Worm (Caenorhabditis elegans): ENCODE results near the gene C24D10.5.

The C24D10.5 gene

ce11 chrIV:5109943-5110342, 40.0 kb upstream of the C24D10.5 start:
- no peak for TF ChIP-seq madf-6 (GFP tag; IDR thresholded peaks at IDR 0.05)

- no peak for TF ChIP-seq Y53F4B.3 (GFP tag; IDR thresholded peaks at IDR 0.05)
- TF ChIP-seq mel-28 (tag; optimal IDR thresholded peaks at IDR 0.05; ENCODE audit: borderline replicate concordance), result no peak
- TF ChIP-seq cebp-2 (GFP tag; IDR thresholded peaks at IDR 0.05), result no peak
- no peak for TF ChIP-seq attf-6 (GFP tag; IDR thresholded peaks at IDR 0.05)
Measured at ce11 chrIV:5110391-5110930, 39.4 kb upstream of the C24D10.5 start.

- TF ChIP-seq athp-1 (tag; optimal IDR thresholded peaks at IDR 0.05) (no peak), snpc-4 (GFP tag; optimal IDR thresholded peaks at IDR 0.05) (no peak), snpc-4 (tag; optimal IDR thresholded peaks at IDR 0.05) (no peak), mxl-1 (tag; optimal IDR thresholded peaks at IDR 0.05) (no peak), Y56A3A.18 (GFP tag; IDR thresholded peaks at IDR 0.05) (no peak), let-607 (tag; optimal IDR thresholded peaks at IDR 0.05) (no peak), snpc-1.3 (tag; optimal IDR thresholded peaks at IDR 0.05; ENCODE audit: insufficient read depth) (no peak), hsf-1 (GFP tag; IDR thresholded peaks at IDR 0.05) (no peak), fkh-3 (tag; optimal IDR thresholded peaks at IDR 0.05) (no peak), akir-1 (GFP tag; optimal IDR thresholded peaks at IDR 0.05) (no peak), let-526 (GFP tag; IDR thresholded peaks at IDR 0.05) (no peak), Y67H2A.10 (GFP tag; conservative IDR thresholded peaks at IDR 0.05) (no peak), hmg-20 (GFP tag; IDR thresholded peaks at IDR 0.05) (no peak), cebp-1 (GFP tag; IDR thresholded peaks at IDR 0.05) (no peak), cebp-1 (tag; optimal IDR thresholded peaks at IDR 0.05) (no peak), ztf-18 (tag; optimal IDR thresholded peaks at IDR 0.05) (no peak), F49E8.2 (tag; optimal IDR thresholded peaks at IDR 0.05; ENCODE audit: insufficient read depth) (no peak), lin-35 (GFP tag; optimal IDR thresholded peaks at IDR 0.05) (no peak), F22D6.2 (tag; optimal IDR thresholded peaks at IDR 0.05) (no peak), lin-54 (GFP tag; optimal IDR thresholded peaks at IDR 0.05) (no peak)
Measured at ce11 chrIV:5111533-5111932, 38.4 kb upstream of the C24D10.5 start, which contains the start of gene AC7.3. AC7.3 (plus strand) TSS chrIV:5111833.

ce11 chrIV:5121995-5122394, 27.9 kb upstream of the C24D10.5 start, which contains the start of gene tkr-3:
tkr-3 (minus strand) TSS chrIV:5122095.
- no peak for TF ChIP-seq ztf-22 (GFP tag; optimal IDR thresholded peaks at IDR 0.05)
- TF ChIP-seq hlh-26 (GFP tag; conservative IDR thresholded peaks at IDR 0.05), result no peak
- no peak for TF ChIP-seq hsf-1 (GFP tag; IDR thresholded peaks at IDR 0.05)
- no peak for TF ChIP-seq ama-1 (optimal IDR thresholded peaks at IDR 0.05)
- TF ChIP-seq ama-1 (GFP tag; optimal IDR thresholded peaks at IDR 0.05), result no peak
- TF ChIP-seq mel-28 (tag; optimal IDR thresholded peaks at IDR 0.05; ENCODE audit: borderline replicate concordance), result no peak
- no peak for TF ChIP-seq him-1 (tag; optimal IDR thresholded peaks at IDR 0.05)
- TF ChIP-seq egl-18 (GFP tag; IDR thresholded peaks at IDR 0.05), result no peak
- TF ChIP-seq T26A5.8 (tag; optimal IDR thresholded peaks at IDR 0.05), result no peak
- no peak for TF ChIP-seq ceh-58 (GFP tag; IDR thresholded peaks at IDR 0.05)
- no peak for TF ChIP-seq B0035.1 (tag; optimal IDR thresholded peaks at IDR 0.05)
